Worm (Caenorhabditis elegans): ENCODE measurements around the gene idpa-2.

The idpa-2 gene

ce11 chrII:8818978-8819896, 26.7 kb upstream of the idpa-2 start, which contains the start of gene F46C5.10 (continued):
- TF ChIP-seq sptf-1 (tag; optimal IDR thresholded peaks at IDR 0.05), result no peak
- no peak for TF ChIP-seq lin-39 (tag; optimal IDR thresholded peaks at IDR 0.05)
- no peak for TF ChIP-seq pax-3 (tag; optimal IDR thresholded peaks at IDR 0.05)
- TF ChIP-seq egl-27 (tag; optimal IDR thresholded peaks at IDR 0.05), result no peak
- TF ChIP-seq lsy-2 (tag; optimal IDR thresholded peaks at IDR 0.05), result peak in 1 of 2 experiments; percentile 23
- TF ChIP-seq ceh-90 (tag; optimal IDR thresholded peaks at IDR 0.05), result no peak

- TF ChIP-seq blmp-1 (tag; optimal IDR thresholded peaks at IDR 0.05) (peak; percentile 43), lin-35 (GFP tag; optimal IDR thresholded peaks at IDR 0.05) (peak in 1 of 2 experiments; percentile 47), nhr-20 (tag; optimal IDR thresholded peaks at IDR 0.05) (peak; percentile 71), grh-1 (GFP tag; IDR thresholded peaks at IDR 0.05) (0 out of 2 replicates have a peak, but pooled peaks have one; percentile 8), elt-3 (tag; optimal IDR thresholded peaks at IDR 0.05) (peak in 5 of 6 experiments; percentile 57 to 95 (median 80)), rnt-1 (tag; optimal IDR thresholded peaks at IDR 0.05) (no peak), fos-1 (tag; optimal IDR thresholded peaks at IDR 0.05) (no peak), zip-4 (GFP tag; optimal IDR thresholded peaks at IDR 0.05) (no peak), vab-15 (tag; optimal IDR thresholded peaks at IDR 0.05) (no peak), F16B12.6 (tag; optimal IDR thresholded peaks at IDR 0.05) (no peak), lin-14 (GFP tag; optimal IDR thresholded peaks at IDR 0.05) (peak; percentile 75), nhr-19 (GFP tag; conservative IDR thresholded peaks at IDR 0.05) (peak; percentile 72), fkh-4 (tag; optimal IDR thresholded peaks at IDR 0.05; ENCODE audit: borderline replicate concordance) (no peak), mdl-1 (tag; optimal IDR thresholded peaks at IDR 0.05) (peak in 1 of 2 experiments; percentile 71), tlp-1 (tag; optimal IDR thresholded peaks at IDR 0.05) (no peak), lin-15B (tag; optimal IDR thresholded peaks at IDR 0.05) (no peak), efl-1 (optimal IDR thresholded peaks at IDR 0.05) (no peak), efl-1 (GFP tag; optimal IDR thresholded peaks at IDR 0.05 in 1 of 2) (peak in 1 of 2 experiments; percentile 91), snu-23 (GFP tag; optimal IDR thresholded peaks at IDR 0.05) (peak; percentile 44), snpc-4 (tag; optimal IDR thresholded peaks at IDR 0.05) (no peak), isw-1 (GFP tag; IDR thresholded peaks at IDR 0.05) (no peak), C34B4.2 (tag; optimal IDR thresholded peaks at IDR 0.05) (no peak), ceh-90 (tag; optimal IDR thresholded peaks at IDR 0.05) (no peak), nhr-90 (tag; optimal IDR thresholded peaks at IDR 0.05; ENCODE audit: poor library complexity) (peak; percentile 69), lin-39 (tag; optimal IDR thresholded peaks at IDR 0.05) (no peak), ceh-88 (GFP tag; IDR thresholded peaks at IDR 0.05) (no peak), egl-27 (tag; optimal IDR thresholded peaks at IDR 0.05) (no peak), nhr-47 (tag; optimal IDR thresholded peaks at IDR 0.05) (peak; percentile 30), lsy-2 (tag; optimal IDR thresholded peaks at IDR 0.05) (peak in 1 of 2 experiments; percentile 29), dpl-1 (GFP tag; optimal IDR thresholded peaks at IDR 0.05) (no peak), nhr-28 (tag; optimal IDR thresholded peaks at IDR 0.05) (no peak), tbx-2 (tag; optimal IDR thresholded peaks at IDR 0.05) (peak; percentile 51), nhr-71 (tag; optimal IDR thresholded peaks at IDR 0.05) (peak; percentile 75), sptf-1 (tag; optimal IDR thresholded peaks at IDR 0.05) (no peak), ceh-82 (tag; optimal IDR thresholded peaks at IDR 0.05) (no peak), irx-1 (tag; optimal IDR thresholded peaks at IDR 0.05) (no peak), elt-2 (tag; optimal IDR thresholded peaks at IDR 0.05) (no peak), efl-3 (GFP tag; optimal IDR thresholded peaks at IDR 0.05) (no peak), nhr-85 (tag) (peak; percentile 96), mab-9 (GFP tag; IDR thresholded peaks at IDR 0.05) (no peak), ama-1 (optimal IDR thresholded peaks at IDR 0.05) (no peak), fkh-8 (tag; optimal IDR thresholded peaks at IDR 0.05) (no peak), nhr-12 (tag; optimal IDR thresholded peaks at IDR 0.05) (no peak), C04F5.9 (tag; optimal IDR thresholded peaks at IDR 0.05) (no peak), nhr-11 (tag; optimal IDR thresholded peaks at IDR 0.05) (no peak), pag-3 (tag; optimal IDR thresholded peaks at IDR 0.05; ENCODE audit: borderline replicate concordance, insufficient read depth) (no peak), unc-130 (tag; optimal IDR thresholded peaks at IDR 0.05) (peak; percentile 30)
Measured at ce11 chrII:8818257-8818656, 25.7 kb upstream of the idpa-2 start.
